Worm (Caenorhabditis elegans): ENCODE measurements around the gene Y57G7A.11.

The Y57G7A.11 gene

ce11 chrII:1306550-1306949 is 29.9 kb upstream of the Y57G7A.11 start:
- TF ChIP-seq mab-5 (tag; optimal IDR thresholded peaks at IDR 0.05): no peak
- TF ChIP-seq nhr-28 (tag; optimal IDR thresholded peaks at IDR 0.05): no peak
- TF ChIP-seq hlh-1 (tag; optimal IDR thresholded peaks at IDR 0.05): no peak
- no peak for TF ChIP-seq tbx-8 (GFP tag; optimal IDR thresholded peaks at IDR 0.05)

ce11 chrII:1306036-1306435 is 29.4 kb upstream of the Y57G7A.11 start, which contains the start of gene emc-2:
Gene emc-2, minus strand, starts transcription at chrII:1306136.
- TF ChIP-seq tbx-8 (GFP tag; optimal IDR thresholded peaks at IDR 0.05) (no peak), elt-3 (tag; optimal IDR thresholded peaks at IDR 0.05) (no peak), hlh-1 (tag; optimal IDR thresholded peaks at IDR 0.05) (no peak), nhr-28 (tag; optimal IDR thresholded peaks at IDR 0.05) (no peak), nhr-76 (tag; optimal IDR thresholded peaks at IDR 0.05) (no peak), mep-1 (tag; optimal IDR thresholded peaks at IDR 0.05) (no peak), sem-2 (GFP tag; optimal IDR thresholded peaks at IDR 0.05) (no peak)

ce11 chrII:1301554-1301953 is 24.9 kb upstream of the Y57G7A.11 start, which contains the start of gene glb-31:
Gene glb-31, minus strand, starts transcription at chrII:1301654.
- no peak for TF ChIP-seq ces-1 (GFP tag; optimal IDR thresholded peaks at IDR 0.05)
- no peak for TF ChIP-seq unc-120 (tag; optimal IDR thresholded peaks at IDR 0.05; ENCODE audit: poor library complexity, severe bottlenecking)
- no peak for TF ChIP-seq mls-2 (tag; optimal IDR thresholded peaks at IDR 0.05)
- no peak for TF ChIP-seq nhr-28 (tag; optimal IDR thresholded peaks at IDR 0.05)
- no peak for TF ChIP-seq unc-62 (GFP tag; optimal IDR thresholded peaks at IDR 0.05)
- no peak for TF ChIP-seq ceh-83 (GFP tag; optimal IDR thresholded peaks at IDR 0.05)
- no peak for TF ChIP-seq nhr-2 (tag; optimal IDR thresholded peaks at IDR 0.05)
- no peak for TF ChIP-seq blmp-1 (tag; optimal IDR thresholded peaks at IDR 0.05)
- TF ChIP-seq elt-1 (tag; optimal IDR thresholded peaks at IDR 0.05; ENCODE audit: borderline replicate concordance, insufficient read depth): no peak
- no peak for TF ChIP-seq zip-8 (tag; optimal IDR thresholded peaks at IDR 0.05)
- no peak for TF ChIP-seq cnd-1 (tag; optimal IDR thresholded peaks at IDR 0.05)
- TF ChIP-seq tbx-8 (GFP tag; optimal IDR thresholded peaks at IDR 0.05): no peak
- TF ChIP-seq lsy-2 (tag; optimal IDR thresholded peaks at IDR 0.05): no peak
- TF ChIP-seq nhr-76 (tag; optimal IDR thresholded peaks at IDR 0.05): no peak

- TF ChIP-seq lin-32 (GFP tag; optimal IDR thresholded peaks at IDR 0.05) (no peak), unc-39 (tag; optimal IDR thresholded peaks at IDR 0.05) (no peak), bed-3 (GFP tag; optimal IDR thresholded peaks at IDR 0.05) (no peak), ham-2 (GFP tag; optimal IDR thresholded peaks at IDR 0.05) (no peak), ztf-11 (tag; optimal IDR thresholded peaks at IDR 0.05) (no peak), unc-62 (GFP tag; optimal IDR thresholded peaks at IDR 0.05) (no peak), nhr-28 (tag; optimal IDR thresholded peaks at IDR 0.05) (no peak), nhr-237 (tag; optimal IDR thresholded peaks at IDR 0.05) (no peak), pha-4 (tag; optimal IDR thresholded peaks at IDR 0.05) (no peak), hlh-1 (tag; optimal IDR thresholded peaks at IDR 0.05) (no peak), ceh-83 (GFP tag; optimal IDR thresholded peaks at IDR 0.05) (no peak), elt-3 (tag; optimal IDR thresholded peaks at IDR 0.05) (no peak), nhr-2 (tag; optimal IDR thresholded peaks at IDR 0.05) (no peak), snpc-4 (tag; optimal IDR thresholded peaks at IDR 0.05) (no peak), mab-5 (tag; optimal IDR thresholded peaks at IDR 0.05) (no peak)
Measured at ce11 chrII:1298169-1298568, 21.5 kb upstream of the Y57G7A.11 start, which contains the start of gene Y57G7A.1. Gene Y57G7A.1, plus strand, starts transcription at chrII:1298469.

- no peak for TF ChIP-seq lsy-2 (tag; optimal IDR thresholded peaks at IDR 0.05)
- TF ChIP-seq bed-3 (GFP tag; optimal IDR thresholded peaks at IDR 0.05): no peak
- TF ChIP-seq cnd-1 (tag; optimal IDR thresholded peaks at IDR 0.05): no peak
- no peak for TF ChIP-seq ztf-11 (tag; optimal IDR thresholded peaks at IDR 0.05)
- no peak for TF ChIP-seq flh-1 (GFP tag; optimal IDR thresholded peaks at IDR 0.05)
- no peak for TF ChIP-seq hlh-1 (tag; optimal IDR thresholded peaks at IDR 0.05)
- TF ChIP-seq sem-2 (GFP tag; optimal IDR thresholded peaks at IDR 0.05): no peak
- TF ChIP-seq nhr-76 (tag; optimal IDR thresholded peaks at IDR 0.05): no peak
- TF ChIP-seq drap-1 (GFP tag; optimal IDR thresholded peaks at IDR 0.05): no peak
- no peak for TF ChIP-seq ces-1 (GFP tag; optimal IDR thresholded peaks at IDR 0.05)
- no peak for TF ChIP-seq ham-2 (GFP tag; optimal IDR thresholded peaks at IDR 0.05)
- no peak for TF ChIP-seq ceh-39 (tag; optimal IDR thresholded peaks at IDR 0.05)
- TF ChIP-seq nhr-2 (tag; optimal IDR thresholded peaks at IDR 0.05): no peak
- TF ChIP-seq blmp-1 (tag; optimal IDR thresholded peaks at IDR 0.05): no peak
- TF ChIP-seq unc-120 (tag; optimal IDR thresholded peaks at IDR 0.05; ENCODE audit: poor library complexity, severe bottlenecking): no peak
Measured at ce11 chrII:1297697-1298093, 21.0 kb upstream of the Y57G7A.11 start.

Measured in whole organism, mixed stage, embryonic.